Fruit fly (Drosophila melanogaster): ENCODE results near the gene CG5217.

DNA sequence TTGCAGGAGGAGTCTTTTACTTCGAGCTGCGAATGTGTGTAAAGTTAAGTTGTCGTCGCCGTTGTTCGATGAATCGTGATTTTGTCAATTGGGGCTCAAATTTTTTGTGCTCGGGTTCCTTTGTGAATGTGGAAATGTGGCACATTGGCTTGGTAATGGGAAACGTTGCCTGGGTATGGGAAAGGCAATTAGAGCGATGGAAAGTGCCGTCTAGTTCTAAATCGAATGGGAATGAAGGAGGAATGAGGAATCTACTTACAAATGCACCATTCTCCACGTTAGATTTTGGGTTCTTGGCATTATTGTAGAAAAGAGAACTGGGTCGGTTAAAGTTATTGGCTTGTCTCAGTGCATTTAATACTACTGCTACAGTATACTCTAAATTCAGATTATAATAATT is 49.7 kb upstream of the CG5217 start, which contains the start of gene CG44174:
- TF ChIP-seq CG9948 (tag; optimal IDR thresholded peaks at IDR 0.05): no peak
- no peak for TF ChIP-seq CG10348 (GFP tag; IDR thresholded peaks at IDR 0.05)
- TF ChIP-seq gl (tag; optimal IDR thresholded peaks at IDR 0.05): no peak
- TF ChIP-seq CG12605 (GFP tag; IDR thresholded peaks at IDR 0.05): no peak
- no peak for TF ChIP-seq rn (GFP tag; IDR thresholded peaks at IDR 0.05)
- no peak for TF ChIP-seq CG4496 (GFP tag; IDR thresholded peaks at IDR 0.05)
- TF ChIP-seq CG13204 (GFP tag; optimal IDR thresholded peaks at IDR 0.05): no peak
- no peak for TF ChIP-seq CG14655 (GFP tag; optimal IDR thresholded peaks at IDR 0.05)
- TF ChIP-seq Pif1A (GFP tag; optimal IDR thresholded peaks at IDR 0.05): no peak

Measured in whole organism, pupa.